Fruit fly (Drosophila melanogaster) whole organism, embryonic: ENCODE measurements around the gene Rsph3.

Experiments used
- Atf6 ChIP-seq: fragments of 200-800 bp; sonication (Bioruptor generic); IDR thresholded peaks from 2 replicates; pipeline ENCODE4 v1.3.6; 2022; ENCODE audit warnings: missing biosample characterization, missing genetic modification characterization
- Bteb2 ChIP-seq: fragments of 200-800 bp; sonication (Bioruptor generic); optimal IDR thresholded peaks from 2 replicates; lab custom pipeline; 2016; ENCODE audit warnings: missing biosample characterization, missing genetic modification characterization
- CG1024 ChIP-seq: fragments of 200-800 bp; sonication (Bioruptor generic); IDR thresholded peaks from 2 replicates; pipeline ENCODE4 v1.3.6; 2022; ENCODE audit warnings: missing biosample characterization, missing genetic modification characterization
- CG10565 ChIP-seq: fragments of 200-800 bp; sonication (Bioruptor generic); optimal IDR thresholded peaks from 3 replicates; lab custom pipeline; 2016; ENCODE audit warnings: missing biosample characterization, mild to moderate bottlenecking, missing genetic modification characterization
- CG11085 ChIP-seq: fragments of 200-800 bp; sonication (Bioruptor generic); IDR thresholded peaks from 2 replicates; pipeline ENCODE4 v1.3.6; 2022; ENCODE audit warnings: missing biosample characterization, missing genetic modification characterization
- CG14441 ChIP-seq: fragments of 200-800 bp; sonication (Bioruptor generic); IDR thresholded peaks from 2 replicates; pipeline ENCODE4 v1.3.6; 2022; ENCODE audit warnings: missing biosample characterization, missing genetic modification characterization
- CG1529 ChIP-seq: fragments of 200-800 bp; sonication (Bioruptor generic); optimal IDR thresholded peaks from 3 replicates; lab custom pipeline; 2018; ENCODE audit warnings: missing biosample characterization, missing genetic modification characterization
- CG17186 ChIP-seq: fragments of 200-800 bp; sonication (Bioruptor generic); optimal IDR thresholded peaks from 3 replicates; lab custom pipeline; 2017; ENCODE audit warnings: missing biosample characterization, missing genetic modification reagents, missing genetic modification characterization
- CG18476 ChIP-seq: fragments of 200-800 bp; sonication (Bioruptor generic); optimal IDR thresholded peaks from 2 replicates; lab custom pipeline; 2016; ENCODE audit warnings: missing biosample characterization, mild to moderate bottlenecking, missing genetic modification characterization
- CG2678 ChIP-seq: fragments of 200-800 bp; sonication (Bioruptor generic); optimal IDR thresholded peaks from 3 replicates; lab custom pipeline; 2019; ENCODE audit warnings: missing biosample characterization, mild to moderate bottlenecking, missing genetic modification characterization, moderate library complexity
- CG31224 ChIP-seq: fragments of 200-800 bp; sonication (Bioruptor generic); IDR thresholded peaks from 2 replicates; pipeline ENCODE4 v1.3.6; 2022; ENCODE audit warnings: missing biosample characterization, missing genetic modification characterization
- CG4424 ChIP-seq: fragments of 200-800 bp; sonication (Bioruptor generic); optimal IDR thresholded peaks from 3 replicates; lab custom pipeline; 2016; ENCODE audit warnings: missing biosample characterization, missing genetic modification characterization
- CG6254 ChIP-seq: fragments of 200-800 bp; sonication (Bioruptor generic); optimal IDR thresholded peaks from 3 replicates; lab custom pipeline; 2017; ENCODE audit warnings: mild to moderate bottlenecking, missing biosample characterization, missing genetic modification reagents, missing genetic modification characterization
- CG6689 ChIP-seq: fragments of 200-800 bp; sonication (Bioruptor generic); IDR thresholded peaks from 2 replicates; pipeline ENCODE4 v1.3.6; 2022; ENCODE audit warnings: missing biosample characterization, missing genetic modification characterization
- CG8944 ChIP-seq: fragments of 200-800 bp; sonication (Bioruptor generic); optimal IDR thresholded peaks from 3 replicates; lab custom pipeline; 2016; ENCODE audit warnings: missing biosample characterization, missing genetic modification characterization
- CrebB ChIP-seq: fragments of 200-800 bp; sonication (Bioruptor generic); optimal IDR thresholded peaks from 3 replicates; lab custom pipeline; 2018; ENCODE audit warnings: missing biosample characterization, mild to moderate bottlenecking, missing genetic modification characterization
- E2f1 ChIP-seq: fragments of 200-800 bp; sonication (Bioruptor generic); IDR thresholded peaks from 2 replicates; pipeline ENCODE4 v1.3.6; 2022; ENCODE audit warnings: missing biosample characterization, missing genetic modification characterization
- HmgD ChIP-seq: fragments of 200-800 bp; sonication (Bioruptor generic); optimal IDR thresholded peaks from 3 replicates; lab custom pipeline; 2016; ENCODE audit warnings: missing biosample characterization, missing genetic modification characterization
- Hmx ChIP-seq: fragments of 200-800 bp; sonication (Bioruptor generic); optimal IDR thresholded peaks from 2 replicates; lab custom pipeline; 2016; ENCODE audit warnings: missing biosample characterization, missing genetic modification characterization
- MTF-1 ChIP-seq: fragments of 200-800 bp; sonication (Bioruptor generic); optimal IDR thresholded peaks from 2 replicates; lab custom pipeline; 2018; ENCODE audit warnings: missing biosample characterization, mild to moderate bottlenecking, missing genetic modification characterization, borderline replicate concordance
- Mad ChIP-seq: fragments of 200-800 bp; sonication (Bioruptor generic); optimal IDR thresholded peaks from 2 replicates; lab custom pipeline; 2016; ENCODE audit warnings: missing biosample characterization, missing genetic modification characterization
- Med ChIP-seq: fragments of 200-800 bp; sonication (Bioruptor generic); peaks from one replicate; lab custom pipeline; 2016; ENCODE audit warnings: missing biosample characterization, missing genetic modification characterization, mild to moderate bottlenecking, inconsistent platforms, moderate library complexity
- NC2α ChIP-seq: fragments of 200-800 bp; sonication (Bioruptor generic); optimal IDR thresholded peaks from 2 replicates; lab custom pipeline; 2016; ENCODE audit warnings: missing biosample characterization, missing genetic modification characterization
- Nf-YA ChIP-seq: fragments of 200-800 bp; sonication (Bioruptor generic); IDR thresholded peaks from 2 replicates; pipeline ENCODE4 v1.3.6; 2022; ENCODE audit warnings: missing biosample characterization, missing genetic modification characterization
- Sox102F ChIP-seq: fragments of 200-800 bp; sonication (Bioruptor generic); optimal IDR thresholded peaks from 2 replicates; lab custom pipeline; 2018; ENCODE audit warnings: missing biosample characterization, mild to moderate bottlenecking, missing genetic modification characterization, moderate library complexity
- Stat92E ChIP-seq, 3 experiments: fragments of >200 bp in 2 of 3; fragments of 200-800 bp in 1 of 3; sonication (Bioruptor generic) in 1 of 3; optimal IDR thresholded peaks; 2 replicates each; lab custom pipeline; 2017 to 2019; ENCODE audit warnings: missing biosample characterization in 3 of 3, missing genetic modification characterization in 3 of 3, mild to moderate bottlenecking in 1 of 3, moderate library complexity in 1 of 3
- Xbp1 ChIP-seq: fragments of 200-800 bp; sonication (Bioruptor generic); optimal IDR thresholded peaks from 3 replicates; lab custom pipeline; 2016; ENCODE audit warnings: missing biosample characterization, mild to moderate bottlenecking, missing genetic modification characterization
- Xrp1 ChIP-seq: fragments of 200-800 bp; sonication (Bioruptor generic); IDR thresholded peaks from 2 replicates; pipeline ENCODE4 v1.3.6; 2022; ENCODE audit warnings: missing biosample characterization, missing genetic modification characterization
- YL-1 ChIP-seq: fragments of 200-800 bp; sonication (Bioruptor generic); optimal IDR thresholded peaks from 3 replicates; lab custom pipeline; 2017; ENCODE audit warnings: missing biosample characterization, mild to moderate bottlenecking, missing genetic modification characterization
- az2 ChIP-seq: fragments of 200-800 bp; sonication (Bioruptor generic); optimal IDR thresholded peaks from 3 replicates; lab custom pipeline; 2016; ENCODE audit warnings: missing biosample characterization, missing genetic modification characterization
- chif ChIP-seq, 2 experiments: fragments of 200-800 bp; sonication (Bioruptor generic); optimal IDR thresholded peaks; 3 replicates each; lab custom pipeline; 2016; ENCODE audit warnings: missing biosample characterization in 2 of 2, missing genetic modification characterization in 2 of 2
- danr ChIP-seq: fragments of 200-800 bp; sonication (Bioruptor generic); IDR thresholded peaks from 2 replicates; pipeline ENCODE4 v1.3.6; 2022; ENCODE audit warnings: missing biosample characterization, missing genetic modification characterization
- fru ChIP-seq: fragments of >200 bp; optimal IDR thresholded peaks from 2 replicates; lab custom pipeline; 2017
- gfzf ChIP-seq: fragments of 200-800 bp; sonication (Bioruptor generic); optimal IDR thresholded peaks from 2 replicates; lab custom pipeline; 2016; ENCODE audit warnings: missing biosample characterization, mild to moderate bottlenecking, missing genetic modification characterization, moderate library complexity
- hth ChIP-seq: fragments of >200 bp; optimal IDR thresholded peaks from 2 replicates; lab custom pipeline; 2017; ENCODE audit warnings: inconsistent platforms
- kah ChIP-seq: fragments of 200-800 bp; sonication (Bioruptor generic); optimal IDR thresholded peaks from 2 replicates; lab custom pipeline; 2018; ENCODE audit warnings: missing biosample characterization, mild to moderate bottlenecking, missing genetic modification characterization
- kay ChIP-seq: fragments of 200-800 bp; sonication (Bioruptor generic); optimal IDR thresholded peaks from 2 replicates; lab custom pipeline; 2016; ENCODE audit warnings: missing biosample characterization, missing genetic modification characterization
- knrl ChIP-seq: fragments of 200-800 bp; sonication (Bioruptor generic); IDR thresholded peaks from 3 replicates; pipeline ENCODE4 v1.3.6; 2022; ENCODE audit warnings: missing biosample characterization, missing genetic modification characterization; ENCODE audit not compliant: partially characterized antibody
- lmd ChIP-seq: fragments of 200-800 bp; sonication (Bioruptor generic); IDR thresholded peaks from 2 replicates; pipeline ENCODE4 v1.3.6; 2022; ENCODE audit warnings: missing biosample characterization, missing genetic modification characterization
- lov ChIP-seq, 2 experiments: fragments of 200-800 bp in 1 of 2; fragments of >200 bp in 1 of 2; sonication (Bioruptor generic) in 1 of 2; IDR thresholded peaks in 1 of 2; optimal IDR thresholded peaks in 1 of 2; 2 replicates in 1 of 2; 3 replicates in 1 of 2; pipeline versions ENCODE4 v1.3.6 to Lab custom; 2017 to 2022; ENCODE audit warnings: missing biosample characterization in 1 of 2, missing genetic modification characterization in 1 of 2
- oc ChIP-seq: fragments of 200-800 bp; sonication (Bioruptor generic); optimal IDR thresholded peaks from 2 replicates; lab custom pipeline; 2018; ENCODE audit warnings: missing biosample characterization, mild to moderate bottlenecking, missing genetic modification characterization, moderate library complexity
- onecut ChIP-seq: fragments of 200-800 bp; sonication (Bioruptor generic); IDR thresholded peaks from 2 replicates; pipeline ENCODE4 v1.3.6; 2022; ENCODE audit warnings: missing biosample characterization, missing genetic modification characterization
- rib ChIP-seq: fragments of 200-800 bp; sonication (Bioruptor generic); IDR thresholded peaks from 2 replicates; pipeline ENCODE4 v1.3.6; 2022; ENCODE audit warnings: missing biosample characterization, missing genetic modification characterization
- scrt ChIP-seq: fragments of 200-800 bp; sonication (Bioruptor generic); optimal IDR thresholded peaks from 2 replicates; lab custom pipeline; 2018; ENCODE audit warnings: missing biosample characterization, mild to moderate bottlenecking, missing genetic modification characterization, moderate library complexity
- sd ChIP-seq: fragments of 200-800 bp; sonication (Bioruptor generic); optimal IDR thresholded peaks from 3 replicates; lab custom pipeline; 2018; ENCODE audit warnings: missing biosample characterization, mild to moderate bottlenecking, missing genetic modification characterization, moderate library complexity
- stc ChIP-seq: fragments of 200-800 bp; sonication (Bioruptor generic); IDR thresholded peaks from 2 replicates; pipeline ENCODE4 v1.3.6; 2022; ENCODE audit warnings: missing biosample characterization, missing genetic modification characterization
- twi ChIP-seq: fragments of 200-800 bp; optimal IDR thresholded peaks from 2 replicates; lab custom pipeline; 2019; ENCODE audit warnings: missing biosample characterization, mild to moderate bottlenecking, missing genetic modification characterization, moderate library complexity
- tx ChIP-seq: fragments of 200-800 bp; sonication (Bioruptor generic); optimal IDR thresholded peaks from 2 replicates; lab custom pipeline; 2016; ENCODE audit warnings: missing biosample characterization, missing genetic modification characterization
- vfl ChIP-seq: fragments of 200-800 bp; sonication (Bioruptor generic); optimal IDR thresholded peaks from 2 replicates; lab custom pipeline; 2016; ENCODE audit warnings: missing biosample characterization, missing genetic modification characterization
- vvl ChIP-seq: fragments of 200-800 bp; sonication (Bioruptor generic); IDR thresholded peaks from 2 replicates; pipeline ENCODE4 v1.3.6; 2022; ENCODE audit warnings: missing biosample characterization, missing genetic modification characterization
- yki ChIP-seq: fragments of >200 bp; optimal IDR thresholded peaks from 3 replicates; lab custom pipeline; 2018

The Rsph3 gene

dm6 chr3L:6708995-6709606 is 53.9 kb downstream of the Rsph3 start (continued):
- TF ChIP-seq scrt (peak; percentile 89), fru (lab: Kevin White, UChicago) (no peak), HmgD (GFP tag; lab: Kevin White, UChicago) (peak; percentile 5), kay (peak; percentile 44), gfzf (no peak), CG8944 (peak; percentile 43), CG17186 (GFP tag; lab: Kevin White, UChicago) (peak; percentile 3), CG4424 (GFP tag; lab: Kevin White, UChicago) (peak; percentile 75), lmd (GFP tag; lab: Robert Waterston, UW) (peak; percentile 58; the same call in 1 of the 2 replicates), CG6689 (GFP tag; lab: Robert Waterston, UW) (peak; percentile 41), Bteb2 (GFP tag; lab: Kevin White, UChicago) (peak; percentile 77), Mad (GFP tag; lab: Kevin White, UChicago) (peak; percentile 53), YL-1 (peak; percentile 32), Nf-YA (GFP tag; lab: Robert Waterston, UW) (peak; percentile 67), vvl (GFP tag; lab: Robert Waterston, UW) (peak; percentile 94), CG6254 (GFP tag; lab: Kevin White, UChicago) (peak; percentile 15), Sox102F (peak; percentile 79), onecut (GFP tag; lab: Robert Waterston, UW) (peak; percentile 81), oc (tag; lab: Kevin White, UChicago) (no peak), danr (peak; percentile 75), CG10565 (GFP tag; lab: Kevin White, UChicago) (peak; percentile 2), CG1024 (peak; percentile 80), E2f1 (GFP tag; lab: Robert Waterston, UW) (peak; percentile 83), sd (no peak), chif (GFP tag; optimal IDR thresholded peaks at IDR 0.05; lab: Kevin White, UChicago) (peak; percentile 35 to 73), Xbp1 (GFP tag; lab: Kevin White, UChicago) (peak; percentile 87), stc (GFP tag; lab: Robert Waterston, UW) (peak; percentile 89), lov (optimal IDR thresholded peaks at IDR 0.05; lab: Kevin White, UChicago) (no peak), lov (GFP tag; IDR thresholded peaks at IDR 0.05; lab: Robert Waterston, UW) (peak; percentile 91), Hmx (GFP tag; lab: Kevin White, UChicago) (peak; percentile 60), Med (GFP tag; lab: Kevin White, UChicago) (peak; percentile 97), CG1529 (peak; percentile 70), CG2678 (tag; lab: Kevin White, UChicago) (peak; percentile 72), az2 (GFP tag; lab: Kevin White, UChicago) (peak; percentile 76), CG14441 (GFP tag; lab: Robert Waterston, UW) (peak; percentile 88), rib (no peak; the same call in 1 of the 2 replicates), knrl (no peak), Stat92E (GFP tag; optimal IDR thresholded peaks at IDR 0.05; lab: Kevin White, UChicago) (no peak), CG11085 (GFP tag; lab: Robert Waterston, UW) (peak; percentile 85), CrebB (peak; percentile 83), twi (tag; lab: Kevin White, UChicago) (no peak), CG31224 (peak; percentile 74), hth (lab: Kevin White, UChicago) (no peak), NC2α (peak; percentile 7), Xrp1 (GFP tag; lab: Robert Waterston, UW) (peak; percentile 27; the same call in 1 of the 2 replicates), kah (GFP tag; lab: Kevin White, UChicago) (peak; percentile 54), MTF-1 (peak; percentile 91), Atf6 (peak; percentile 82), CG18476 (GFP tag; lab: Kevin White, UChicago) (peak; percentile 53), vfl (GFP tag; lab: Kevin White, UChicago) (peak; percentile 70), tx (GFP tag; lab: Kevin White, UChicago) (peak; percentile 38), yki (lab: Kevin White, UChicago) (no peak)
